Fruit fly (Drosophila melanogaster): ENCODE measurements around the gene Pfdn5.

DNA sequence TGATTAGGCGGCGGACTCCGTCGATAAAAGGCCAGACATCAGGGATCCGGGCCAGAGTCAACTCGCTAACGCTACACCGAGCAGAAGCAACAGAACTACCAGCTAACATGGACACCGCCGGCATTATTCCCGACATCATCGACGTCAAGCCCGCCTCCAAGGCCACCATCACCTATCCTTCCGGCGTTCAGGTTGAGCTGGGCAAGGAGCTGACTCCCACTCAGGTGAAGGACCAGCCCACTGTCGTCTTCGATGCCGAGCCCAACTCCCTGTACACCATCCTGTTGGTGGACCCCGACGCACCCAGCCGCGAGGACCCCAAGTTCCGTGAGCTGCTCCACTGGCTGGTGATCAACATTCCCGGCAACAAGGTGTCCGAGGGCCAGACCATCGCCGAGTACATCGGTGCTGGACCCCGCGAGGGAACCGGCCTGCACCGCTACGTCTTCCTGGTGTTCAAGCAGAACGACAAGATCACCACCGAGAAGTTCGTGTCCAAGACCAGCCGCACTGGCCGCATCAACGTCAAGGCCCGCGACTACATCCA lies 20.8 kb upstream of the Pfdn5 start, which contains the start of gene Pebp1:
- TF ChIP-seq seq (GFP tag; IDR thresholded peaks at IDR 0.05): no peak
- no peak for TF ChIP-seq sob (GFP tag; IDR thresholded peaks at IDR 0.05)
- no peak for TF ChIP-seq HHEX (GFP tag; optimal IDR thresholded peaks at IDR 0.05)
- TF ChIP-seq tap (tag; optimal IDR thresholded peaks at IDR 0.05): no peak
- TF ChIP-seq Six4 (GFP tag; optimal IDR thresholded peaks at IDR 0.05): no peak
- no peak for TF ChIP-seq Bgb (GFP tag; IDR thresholded peaks at IDR 0.05; ENCODE audit: partially characterized antibody)
- no peak for TF ChIP-seq CG4820 (GFP tag; optimal IDR thresholded peaks at IDR 0.05)
- TF ChIP-seq dati (GFP tag; IDR thresholded peaks at IDR 0.05): no peak
- TF ChIP-seq Abd-B (GFP tag; optimal IDR thresholded peaks at IDR 0.05): no peak

Measured in whole organism, embryonic.